Fruit fly (Drosophila melanogaster): Measurements from ENCODE around the gene CG42374.
A peak's percentile ranks its signal among the peaks of the same experiment; 100 is the strongest.

The CG42374 gene

DNA sequence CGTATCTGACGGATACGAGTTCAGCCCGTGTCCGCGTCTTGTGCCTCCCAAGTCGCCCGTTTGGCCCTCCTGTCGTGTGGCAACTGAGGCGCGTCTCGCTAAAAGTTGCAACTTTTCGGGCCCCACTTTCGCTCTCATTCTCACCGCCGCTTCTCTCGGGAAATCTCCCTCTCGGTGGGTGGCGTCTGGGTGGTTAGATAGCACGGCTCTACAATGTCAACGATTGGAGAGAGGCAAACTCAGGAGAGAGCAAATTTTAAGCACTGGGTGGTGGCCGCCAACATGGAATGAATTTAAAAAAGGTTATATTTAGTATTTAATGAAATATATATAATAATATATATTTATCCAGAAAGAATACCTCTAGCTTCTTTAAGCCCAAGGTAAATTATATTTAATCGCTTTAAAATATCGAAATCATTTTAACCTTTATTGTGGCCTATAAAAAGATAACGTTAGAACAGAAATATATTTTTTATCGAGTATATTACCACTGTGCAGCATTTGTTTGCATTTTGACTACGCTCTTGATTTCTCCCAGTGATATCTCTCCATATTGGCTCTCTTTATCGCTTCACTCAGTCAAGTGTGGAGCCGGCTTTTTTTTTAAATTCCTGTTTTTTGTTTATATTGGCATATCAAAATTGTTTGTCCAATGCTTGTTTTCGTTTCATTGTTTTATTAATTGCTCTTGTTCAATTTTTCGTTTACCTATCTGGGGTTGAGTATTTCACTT, 29.0 kb downstream of the CG42374 start, which contains the start of gene Gbs-76A (continued):
- no peak for TF ChIP-seq zen2 (GFP tag; IDR thresholded peaks at IDR 0.05; ENCODE audit: partially characterized antibody)
- TF ChIP-seq CG43689 (GFP tag; IDR thresholded peaks at IDR 0.05), result no peak
- peak; percentile 66 for TF ChIP-seq CG2120 (GFP tag; optimal IDR thresholded peaks at IDR 0.05)
- peak; percentile 69 for TF ChIP-seq sd (tag; optimal IDR thresholded peaks at IDR 0.05)
- TF ChIP-seq luna (GFP tag; optimal IDR thresholded peaks at IDR 0.05), result no peak
- no peak for TF ChIP-seq bowl (GFP tag; IDR thresholded peaks at IDR 0.05)
- TF ChIP-seq kni (GFP tag; optimal IDR thresholded peaks at IDR 0.05), result no peak
- no peak for TF ChIP-seq CG16813 (GFP tag; IDR thresholded peaks at IDR 0.05; ENCODE audit: partially characterized antibody)
- TF ChIP-seq tx (GFP tag; optimal IDR thresholded peaks at IDR 0.05), result no peak
- no peak for TF ChIP-seq Tbp (GFP tag; optimal IDR thresholded peaks at IDR 0.05)
- peak; percentile 68 for TF ChIP-seq bcd (GFP tag; optimal IDR thresholded peaks at IDR 0.05)
- TF ChIP-seq PHDP (tag; optimal IDR thresholded peaks at IDR 0.05), result peak; percentile 93
- no peak for TF ChIP-seq shn (GFP tag; optimal IDR thresholded peaks at IDR 0.05)
- TF ChIP-seq Doc3 (GFP tag; IDR thresholded peaks at IDR 0.05; ENCODE audit: partially characterized antibody), result 0 out of 3 replicates have a peak, but pooled peaks have one; percentile 32
- TF ChIP-seq CG4424 (GFP tag; optimal IDR thresholded peaks at IDR 0.05), result peak; percentile 64
- no peak for TF ChIP-seq Lim3 (GFP tag; IDR thresholded peaks at IDR 0.05)
- peak; percentile 73 for TF ChIP-seq croc (GFP tag; conservative IDR thresholded peaks at IDR 0.05)
- TF ChIP-seq Med (GFP tag), result peak; percentile 72
- peak; percentile 67 for TF ChIP-seq fd3F (GFP tag; optimal IDR thresholded peaks at IDR 0.05)
- peak; percentile 47 for TF ChIP-seq CG18011 (GFP tag; optimal IDR thresholded peaks at IDR 0.05)
- TF ChIP-seq CG8359 (GFP tag; optimal IDR thresholded peaks at IDR 0.05; ENCODE audit: borderline replicate concordance), result peak; percentile 70
- peak; percentile 11 for TF ChIP-seq TFAM (GFP tag; optimal IDR thresholded peaks at IDR 0.05)
- no peak for TF ChIP-seq Dad (GFP tag; optimal IDR thresholded peaks at IDR 0.05)
- TF ChIP-seq HLH54F (GFP tag; optimal IDR thresholded peaks at IDR 0.05), result no peak
- TF ChIP-seq CG8924 (tag; optimal IDR thresholded peaks at IDR 0.05), result peak; percentile 88
- peak; percentile 24; the same call in 1 of the 2 replicates for TF ChIP-seq toy (GFP tag; IDR thresholded peaks at IDR 0.05)
- TF ChIP-seq mirr (GFP tag; optimal IDR thresholded peaks at IDR 0.05), result no peak
- peak; percentile 67 for TF ChIP-seq CG13287 (GFP tag; IDR thresholded peaks at IDR 0.05; ENCODE audit: partially characterized antibody)
- peak; percentile 38 for TF ChIP-seq Max (GFP tag; optimal IDR thresholded peaks at IDR 0.05)
- no peak for TF ChIP-seq CG7745 (tag; optimal IDR thresholded peaks at IDR 0.05)
- TF ChIP-seq D19A (tag; optimal IDR thresholded peaks at IDR 0.05), result peak; percentile 79
- no peak for TF ChIP-seq HmgD (GFP tag; optimal IDR thresholded peaks at IDR 0.05)
- TF ChIP-seq CG1792 (GFP tag; optimal IDR thresholded peaks at IDR 0.05), result no peak
- TF ChIP-seq CG1233 (GFP tag; optimal IDR thresholded peaks at IDR 0.05), result peak; percentile 80
- TF ChIP-seq Atf3 (GFP tag; optimal IDR thresholded peaks at IDR 0.05), result no peak
- TF ChIP-seq aop (GFP tag; IDR thresholded peaks at IDR 0.05), result no peak
- TF ChIP-seq Bgb (GFP tag; IDR thresholded peaks at IDR 0.05; ENCODE audit: partially characterized antibody), result no peak
- TF ChIP-seq vnd (GFP tag; IDR thresholded peaks at IDR 0.05; ENCODE audit: partially characterized antibody), result 0 out of 3 replicates have a peak, but pooled peaks have one; percentile 35
- no peak for TF ChIP-seq Side (GFP tag; optimal IDR thresholded peaks at IDR 0.05)
- TF ChIP-seq yki (optimal IDR thresholded peaks at IDR 0.05), result peak; percentile 16
- TF ChIP-seq Hand (GFP tag; optimal IDR thresholded peaks at IDR 0.05), result peak; percentile 82
- TF ChIP-seq CG13894 (tag; optimal IDR thresholded peaks at IDR 0.05), result peak; percentile 87
- TF ChIP-seq CG11696 (GFP tag; IDR thresholded peaks at IDR 0.05), result no peak
- no peak for TF ChIP-seq Opbp (GFP tag; IDR thresholded peaks at IDR 0.05; ENCODE audit: partially characterized antibody)
- TF ChIP-seq br (optimal IDR thresholded peaks at IDR 0.05), result no peak
- TF ChIP-seq nerfin-2 (GFP tag; IDR thresholded peaks at IDR 0.05; ENCODE audit: partially characterized antibody), result peak; percentile 20; the same call in 1 of the 2 replicates
- TF ChIP-seq CG10274 (GFP tag; optimal IDR thresholded peaks at IDR 0.05), result no peak
- peak; percentile 28 for TF ChIP-seq Lhr (GFP tag; optimal IDR thresholded peaks at IDR 0.05)
- TF ChIP-seq CG31365 (tag; optimal IDR thresholded peaks at IDR 0.05), result no peak
